Worm (Caenorhabditis elegans) whole organism, L4 larva: Measurements from ENCODE around the gene F53C3.1.

Experiments
- aha-1 ChIP-seq: fragments of 150-350 bp; peaks from one replicate; lab custom pipeline; 2014; ENCODE audit warnings: missing biosample characterization, missing genetic modification characterization
- aly-2 ChIP-seq: sonication (generic microtip); optimal IDR thresholded peaks from 2 replicates; lab custom pipeline; 2018; ENCODE audit warnings: missing biosample characterization, missing genetic modification characterization
- ceh-20 ChIP-seq: fragments of 200-800 bp; sonication (Bioruptor generic); IDR thresholded peaks from 2 replicates; pipeline ENCODE4 v1.3.6; 2022; ENCODE audit warnings: missing genetic modification reagents, missing genetic modification characterization, missing compliant biosample characterization
- ceh-28 ChIP-seq: fragments of 150-350 bp; optimal IDR thresholded peaks from 2 replicates; lab custom pipeline; 2014; ENCODE audit warnings: missing biosample characterization, missing genetic modification reagents, missing genetic modification characterization
- daf-16 ChIP-seq, 3 experiments: sonication (generic microtip); optimal IDR thresholded peaks; 2 replicates each; lab custom pipeline; 2016 to 2017; ENCODE audit warnings: missing genetic modification characterization in 3 of 3, missing genetic modification reagents in 3 of 3, mild to moderate bottlenecking in 2 of 3, missing compliant biosample characterization in 2 of 3, missing biosample characterization in 1 of 3, moderate library complexity in 1 of 3
- dmd-6 ChIP-seq: fragments of 200-800 bp; sonication (Bioruptor generic); IDR thresholded peaks from 2 replicates; pipeline ENCODE4 v1.3.6; 2022; ENCODE audit warnings: missing genetic modification reagents, missing genetic modification characterization, missing compliant biosample characterization
- dpl-1 ChIP-seq: fragments of 150-350 bp; optimal IDR thresholded peaks from 2 replicates; lab custom pipeline; 2014; ENCODE audit warnings: missing biosample characterization, missing genetic modification reagents, missing genetic modification characterization
- dve-1 ChIP-seq: sonication (generic microtip); optimal IDR thresholded peaks from 2 replicates; lab custom pipeline; 2017; ENCODE audit warnings: antibody characterized with exemption, mild to moderate bottlenecking, missing genetic modification characterization, missing compliant biosample characterization; ENCODE audit not compliant: insufficient read depth
- hlh-11 ChIP-seq: fragments of 200-800 bp; sonication (Bioruptor generic); optimal IDR thresholded peaks from 2 replicates; lab custom pipeline; 2018; ENCODE audit warnings: mild to moderate bottlenecking, missing genetic modification characterization, missing compliant biosample characterization
- hlh-30 ChIP-seq: sonication (generic microtip); optimal IDR thresholded peaks from 2 replicates; lab custom pipeline; 2017; ENCODE audit warnings: antibody characterized with exemption, mild to moderate bottlenecking, missing genetic modification characterization, missing compliant biosample characterization; ENCODE audit not compliant: insufficient read depth
- lin-29 ChIP-seq: fragments of 200-800 bp; sonication (Bioruptor generic); IDR thresholded peaks from 2 replicates; pipeline ENCODE4 v1.3.6; 2022; ENCODE audit warnings: missing genetic modification reagents, missing genetic modification characterization, missing compliant biosample characterization
- lsy-2 ChIP-seq, 2 experiments: fragments of 150-350 bp in 1 of 2; sonication (generic microtip) in 1 of 2; optimal IDR thresholded peaks; 2 replicates each; lab custom pipeline; 2014 to 2017; ENCODE audit warnings: missing biosample characterization in 2 of 2, missing genetic modification characterization in 2 of 2
- mdl-1 ChIP-seq, 2 experiments: fragments of 150-350 bp in 1 of 2; sonication (generic microtip) in 1 of 2; optimal IDR thresholded peaks; 2 replicates each; lab custom pipeline; 2014 to 2017; ENCODE audit warnings: missing biosample characterization in 2 of 2, missing genetic modification characterization in 2 of 2
- mep-1 ChIP-seq: fragments of 150-350 bp; sonication (generic microtip); optimal IDR thresholded peaks from 3 replicates; lab custom pipeline; 2014; ENCODE audit warnings: missing biosample characterization, missing genetic modification characterization
- mes-2 ChIP-seq: sonication (generic microtip); optimal IDR thresholded peaks from 2 replicates; lab custom pipeline; 2016; ENCODE audit warnings: missing genotype, mild to moderate bottlenecking, missing genetic modification characterization, missing compliant biosample characterization; ENCODE audit not compliant: poor library complexity, severe bottlenecking
- nhr-11 ChIP-seq: fragments of 150-350 bp; optimal IDR thresholded peaks from 2 replicates; lab custom pipeline; 2014; ENCODE audit warnings: missing biosample characterization, missing genetic modification characterization
- nhr-28 ChIP-seq: fragments of 150-350 bp; optimal IDR thresholded peaks from 2 replicates; lab custom pipeline; 2014; ENCODE audit warnings: missing biosample characterization, missing genetic modification characterization
- nhr-48 ChIP-seq: sonication (generic microtip); optimal IDR thresholded peaks from 2 replicates; lab custom pipeline; 2016; ENCODE audit warnings: mild to moderate bottlenecking, missing genetic modification characterization, missing compliant biosample characterization
- nhr-6 ChIP-seq: fragments of 150-350 bp; optimal IDR thresholded peaks from 2 replicates; lab custom pipeline; 2014; ENCODE audit warnings: missing biosample characterization, missing genetic modification characterization
- nhr-77 ChIP-seq: fragments of 150-350 bp; optimal IDR thresholded peaks from 2 replicates; lab custom pipeline; 2014; ENCODE audit warnings: missing biosample characterization, missing genetic modification characterization
- sdz-12 ChIP-seq: fragments of 200-800 bp; sonication (Bioruptor generic); optimal IDR thresholded peaks from 2 replicates; lab custom pipeline; 2018; ENCODE audit warnings: mild to moderate bottlenecking, missing genetic modification characterization, missing compliant biosample characterization
- set-16 ChIP-seq: fragments of 200-800 bp; sonication (Bioruptor generic); IDR thresholded peaks from 2 replicates; pipeline ENCODE4 v1.3.6; 2022; ENCODE audit warnings: missing genetic modification reagents, missing genetic modification characterization, missing compliant biosample characterization
- spr-1 ChIP-seq: sonication (generic microtip); optimal IDR thresholded peaks from 2 replicates; lab custom pipeline; 2016; ENCODE audit warnings: mild to moderate bottlenecking, missing genetic modification characterization, missing compliant biosample characterization
- spr-3 ChIP-seq: fragments of 200-800 bp; sonication (Bioruptor generic); optimal IDR thresholded peaks from 2 replicates; lab custom pipeline; 2018; ENCODE audit warnings: mild to moderate bottlenecking, missing genetic modification characterization, missing compliant biosample characterization
- tra-1 ChIP-seq: fragments of 200-800 bp; sonication (Bioruptor generic); IDR thresholded peaks from 2 replicates; pipeline ENCODE4 v1.3.6; 2022; ENCODE audit warnings: missing genetic modification reagents, missing genetic modification characterization, missing compliant biosample characterization
- unc-39 ChIP-seq: sonication (generic microtip); optimal IDR thresholded peaks from 2 replicates; lab custom pipeline; 2017; ENCODE audit warnings: missing biosample characterization, missing genetic modification characterization
- unc-62 ChIP-seq, 3 experiments: fragments of 150-350 bp in 1 of 3; sonication (generic microtip); optimal IDR thresholded peaks in 2 of 3; peaks in 1 of 3; 1 replicate in 1 of 3; 2 replicates in 2 of 3; lab custom pipeline; 2014 to 2017; ENCODE audit warnings: missing biosample characterization in 3 of 3, missing genetic modification characterization in 3 of 3, missing genetic modification reagents in 3 of 3, missing genotype in 1 of 3

Gene F53C3.1

DNA sequence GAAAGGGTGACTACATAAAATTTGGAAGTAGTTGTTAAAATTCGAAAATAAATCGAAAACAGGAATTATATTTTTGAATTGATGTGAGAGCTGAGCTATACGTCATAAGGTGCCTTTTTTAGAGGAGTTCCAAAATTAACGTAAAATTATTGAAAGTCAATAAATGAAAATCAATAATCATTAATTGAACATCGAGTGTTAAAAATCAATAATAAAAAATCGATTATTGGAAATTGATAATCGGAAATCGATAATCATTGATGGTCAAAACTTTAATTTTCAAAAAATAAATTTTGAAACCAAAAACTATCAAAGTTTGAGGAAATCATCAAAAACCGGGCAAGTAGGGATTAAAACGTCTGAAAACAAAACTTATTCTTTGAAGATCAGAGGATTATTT is 1.9 kb downstream of the F53C3.1 start:
- TF ChIP-seq ceh-28 (peak; percentile 79), mdl-1 (tag; optimal IDR thresholded peaks at IDR 0.05; lab: Kevin White, UChicago) (no peak)
- TF ChIP-seq, all 104 proteins: peak for 1

DNA sequence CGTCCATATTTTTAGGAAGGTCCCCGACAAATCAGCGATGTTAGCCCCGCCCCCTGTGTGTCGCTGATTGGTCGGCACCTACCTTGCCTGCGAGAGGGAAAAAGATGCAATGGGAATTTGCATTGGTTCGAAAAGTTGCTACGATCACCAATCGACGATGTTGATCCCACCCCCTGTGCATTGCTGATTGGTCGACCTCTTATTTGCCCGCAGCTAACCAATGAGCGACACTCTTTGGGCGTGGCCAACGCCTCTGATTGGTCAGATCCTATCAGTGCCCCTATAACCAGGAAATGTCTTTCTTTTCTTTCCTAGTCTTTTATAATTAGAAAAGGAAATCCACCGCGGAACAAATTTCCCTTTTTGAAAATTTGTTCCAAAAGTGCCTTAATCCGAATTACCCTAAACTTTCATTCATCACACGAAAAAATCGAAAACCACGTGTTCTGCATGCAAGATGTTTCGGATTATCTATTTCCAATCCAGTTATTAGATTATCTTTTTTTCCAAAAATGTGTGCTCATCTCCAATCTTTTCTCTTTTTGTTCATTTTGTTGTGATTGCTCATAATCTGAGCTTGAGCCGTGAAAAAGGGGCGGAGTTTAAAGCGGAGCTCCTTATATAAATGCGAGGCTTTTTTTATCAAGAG is 6.3 kb downstream of the F53C3.1 start:
- TF ChIP-seq sdz-12 (GFP tag; lab: Kevin White, UChicago) (no peak), unc-62 (GFP tag; optimal IDR thresholded peaks at IDR 0.05 in 1 of 2; lab: Kevin White, UChicago) (peak in 1 of 2 experiments; percentile 6), unc-62 (tag; optimal IDR thresholded peaks at IDR 0.05; lab: Kevin White, UChicago) (no peak), aha-1 (tag; lab: Kevin White, UChicago) (peak; percentile 66), tra-1 (GFP tag; lab: Robert Waterston, UW) (0 out of 2 replicates have a peak, but pooled peaks have one; percentile 7)
- TF ChIP-seq, all 104 proteins: peak for 3

DNA sequence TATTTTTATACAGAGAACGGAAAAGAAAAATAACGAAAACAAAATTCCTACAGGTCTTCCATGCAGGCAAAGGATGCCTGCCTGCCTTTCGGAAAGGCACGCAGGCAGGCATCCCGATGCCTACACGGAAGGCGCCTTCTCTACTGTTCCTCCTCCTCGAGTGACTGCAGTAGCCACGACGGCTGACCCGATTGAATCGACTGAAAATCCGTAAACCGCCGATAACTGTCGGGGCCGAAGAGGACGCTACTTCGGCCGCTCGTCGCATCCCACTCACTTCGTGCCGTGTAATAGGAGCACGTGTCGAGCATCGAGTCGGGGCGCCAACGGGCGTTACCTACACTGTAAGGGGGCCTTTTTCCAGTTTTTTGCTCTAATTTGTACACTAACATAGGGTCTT is 8.8 kb downstream of the F53C3.1 start:
- no peak for TF ChIP-seq hlh-11 (tag; lab: Kevin White, UChicago)
- no peak for TF ChIP-seq unc-62 (GFP tag; optimal IDR thresholded peaks at IDR 0.05 in 1 of 2; lab: Kevin White, UChicago)
- no peak for TF ChIP-seq unc-62 (tag; optimal IDR thresholded peaks at IDR 0.05; lab: Kevin White, UChicago)
- TF ChIP-seq spr-3 (GFP tag; lab: Kevin White, UChicago): no peak
- TF ChIP-seq aly-2 (tag; lab: Kevin White, UChicago): no peak
- TF ChIP-seq ceh-20: no peak
- TF ChIP-seq set-16: peak; percentile 61; the same call in 1 of the 2 replicates
- TF ChIP-seq, all 104 proteins: peak for 1

DNA sequence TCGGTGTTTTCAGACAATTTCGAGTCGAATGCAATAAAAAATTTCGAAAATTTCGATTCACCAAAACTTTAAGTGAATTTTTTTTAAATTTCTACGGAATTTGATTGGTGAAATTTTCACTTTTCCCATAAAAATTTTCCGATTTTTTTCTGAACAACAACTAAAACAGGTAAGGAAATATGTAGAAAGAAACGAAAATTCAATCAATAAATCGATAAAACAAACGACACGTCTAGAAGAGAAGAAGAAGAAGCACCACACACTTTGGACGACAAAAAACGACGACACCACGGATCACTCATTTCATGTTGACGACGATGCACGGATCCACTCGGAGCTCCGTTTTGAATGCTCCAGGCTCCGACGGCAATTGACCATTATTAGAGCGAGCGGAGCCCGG is 10.9 kb downstream of the F53C3.1 start:
- TF ChIP-seq dpl-1 (no peak), ceh-28 (peak; percentile 80)

DNA sequence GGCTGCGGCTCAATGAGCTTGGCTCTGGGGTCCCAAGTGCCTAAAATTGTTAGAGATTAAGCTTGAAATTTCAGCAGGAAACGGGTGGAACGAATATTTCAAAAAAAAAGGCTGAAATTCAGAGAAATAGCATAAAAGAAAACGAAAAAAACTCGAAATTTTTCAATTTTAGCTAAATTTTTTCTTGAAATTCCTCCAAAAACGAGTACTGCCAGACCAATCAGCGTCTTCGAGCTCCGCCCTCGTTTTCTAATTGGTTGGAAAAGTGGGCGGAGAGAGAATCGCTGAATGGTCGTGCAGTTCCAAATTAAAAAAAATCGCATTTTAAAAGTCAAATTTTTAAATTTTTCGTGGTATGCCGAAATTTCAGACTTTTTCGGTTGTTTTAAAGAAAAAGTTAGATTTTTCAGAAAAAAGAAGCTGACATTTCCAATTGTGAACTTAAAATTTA is 16.2 kb downstream of the F53C3.1 start, which contains the start of gene plpp-1.1:
Gene plpp-1.1 (minus strand): TSS at position 51 of the 451 bp plus-strand sequence.
- TF ChIP-seq aha-1 (tag; lab: Kevin White, UChicago): peak; percentile 12
- TF ChIP-seq spr-1: no peak

DNA sequence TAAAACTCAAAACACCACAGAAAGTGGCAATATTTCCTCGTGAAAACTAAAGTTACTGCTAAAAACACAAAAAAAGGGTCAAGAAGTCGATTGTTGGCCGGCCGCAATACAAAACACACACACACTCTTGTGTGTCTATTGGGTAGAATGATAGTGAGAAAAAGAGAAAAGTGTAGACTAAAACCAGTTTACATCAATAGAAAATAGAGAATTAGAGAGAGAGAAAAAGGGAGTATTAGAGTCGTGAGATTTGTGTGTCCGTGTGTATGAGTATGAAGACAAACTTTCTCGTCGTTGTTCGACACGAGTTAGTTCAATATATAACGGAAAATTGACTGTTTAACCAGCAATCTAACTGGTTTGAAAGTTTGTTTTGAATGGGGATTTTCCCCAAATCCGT is 17.6 kb downstream of the F53C3.1 start:
- TF ChIP-seq hlh-30 (peak; percentile 38), dmd-6 (peak; percentile 10; the same call in 1 of the 2 replicates), lsy-2 (tag; optimal IDR thresholded peaks at IDR 0.05; lab: Kevin White, UChicago) (peak in 1 of 2 experiments; percentile 32), daf-16 (GFP tag; optimal IDR thresholded peaks at IDR 0.05; lab: Kevin White, UChicago) (no peak), daf-16 (tag; optimal IDR thresholded peaks at IDR 0.05; lab: Kevin White, UChicago) (peak; percentile 25), mep-1 (tag; lab: Kevin White, UChicago) (peak; percentile 39), unc-62 (GFP tag; optimal IDR thresholded peaks at IDR 0.05 in 1 of 2; lab: Kevin White, UChicago) (peak in 1 of 2 experiments; percentile 94), unc-62 (tag; optimal IDR thresholded peaks at IDR 0.05; lab: Kevin White, UChicago) (no peak), nhr-6 (tag; lab: Kevin White, UChicago) (peak; percentile 17), mes-2 (tag; lab: Kevin White, UChicago) (peak; percentile 3), hlh-11 (tag; lab: Kevin White, UChicago) (peak; percentile 23), spr-3 (GFP tag; lab: Kevin White, UChicago) (no peak), nhr-77 (tag; lab: Kevin White, UChicago) (peak; percentile 2), nhr-48 (tag; lab: Kevin White, UChicago) (no peak), unc-39 (tag; lab: Kevin White, UChicago) (no peak), dve-1 (tag; lab: Kevin White, UChicago) (peak; percentile 25), nhr-28 (tag; lab: Kevin White, UChicago) (peak; percentile 98), nhr-11 (peak; percentile 11), lin-29 (GFP tag; lab: Robert Waterston, UW) (no peak)
